Fruit fly (Drosophila melanogaster): Measurements from ENCODE around the gene Polr2A.

Polr2A gene

DNA sequence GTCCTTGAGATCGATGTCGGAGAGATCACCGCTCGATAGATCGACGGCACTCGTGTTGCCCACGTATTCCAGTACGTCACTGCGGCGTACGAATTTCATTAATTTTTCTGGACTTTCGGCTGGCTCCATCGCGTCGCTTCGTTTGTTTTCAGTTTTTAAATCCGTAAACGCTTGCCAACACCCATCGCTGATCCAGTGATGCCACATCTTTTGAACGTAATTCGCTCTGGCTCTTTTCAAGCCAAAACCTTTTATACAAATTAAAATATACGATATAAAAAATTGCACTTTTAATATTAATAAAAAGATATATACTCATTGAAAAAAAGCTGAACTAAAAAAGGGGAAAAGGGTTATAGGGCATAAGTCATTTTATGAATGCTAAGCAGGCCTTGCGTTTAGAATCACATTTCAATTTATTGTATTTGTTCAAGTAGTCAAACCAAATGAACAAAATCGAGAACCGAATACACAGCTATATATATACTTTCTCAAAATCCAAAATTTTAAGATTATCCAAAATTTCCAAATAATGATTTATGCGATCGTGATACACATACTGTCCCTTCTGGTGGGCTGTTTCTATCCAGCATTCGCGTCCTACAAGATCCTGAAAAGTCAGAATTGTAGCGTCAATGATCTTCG lies 2.3 kb upstream of the Polr2A start, which contains the start of the genes Kmn1 and Reepl1 (continued):
- TF ChIP-seq CG9932 (GFP tag; IDR thresholded peaks at IDR 0.05): peak; percentile 39; the same call in 1 of the 2 replicates
- TF ChIP-seq Med (GFP tag): peak; percentile 19
- peak; percentile 74 for TF ChIP-seq CG10267 (tag; optimal IDR thresholded peaks at IDR 0.05)
- no peak for TF ChIP-seq slou (GFP tag; optimal IDR thresholded peaks at IDR 0.05)
- no peak for TF ChIP-seq Hr3 (GFP tag; optimal IDR thresholded peaks at IDR 0.05)
- peak; percentile 33 for TF ChIP-seq gfzf (GFP tag; optimal IDR thresholded peaks at IDR 0.05)
- no peak for TF ChIP-seq CG7928 (GFP tag; optimal IDR thresholded peaks at IDR 0.05)
- no peak for TF ChIP-seq cg (GFP tag; optimal IDR thresholded peaks at IDR 0.05)
- TF ChIP-seq CG3995 (GFP tag; optimal IDR thresholded peaks at IDR 0.05): no peak
- no peak for TF ChIP-seq CG14965 (GFP tag; optimal IDR thresholded peaks at IDR 0.05; ENCODE audit: borderline replicate concordance)
- TF ChIP-seq inv (GFP tag; IDR thresholded peaks at IDR 0.05; ENCODE audit: partially characterized antibody): no peak
- TF ChIP-seq crp (GFP tag; optimal IDR thresholded peaks at IDR 0.05): peak in 1 of 2 experiments; percentile 70
- TF ChIP-seq dm (GFP tag; optimal IDR thresholded peaks at IDR 0.05): no peak
- TF ChIP-seq Sox102F (GFP tag; optimal IDR thresholded peaks at IDR 0.05): no peak
- TF ChIP-seq Dp (GFP tag; optimal IDR thresholded peaks at IDR 0.05): peak; percentile 45
- TF ChIP-seq cas (GFP tag; IDR thresholded peaks at IDR 0.05): no peak
- TF ChIP-seq CG4617 (GFP tag; optimal IDR thresholded peaks at IDR 0.05; ENCODE audit: borderline replicate concordance): peak; percentile 10
- TF ChIP-seq maf-S (GFP tag; optimal IDR thresholded peaks at IDR 0.05): no peak
- TF ChIP-seq tio (GFP tag; optimal IDR thresholded peaks at IDR 0.05): no peak
- no peak for TF ChIP-seq CG2889 (GFP tag; IDR thresholded peaks at IDR 0.05)
- peak; percentile 52; the same call in 1 of the 2 replicates for TF ChIP-seq E2f2 (GFP tag; IDR thresholded peaks at IDR 0.05)
- peak; percentile 32; the same call in 1 of the 2 replicates for TF ChIP-seq ssp (GFP tag; IDR thresholded peaks at IDR 0.05)
- TF ChIP-seq Opbp (GFP tag; IDR thresholded peaks at IDR 0.05; ENCODE audit: partially characterized antibody): no peak
- no peak for TF ChIP-seq CG12299 (tag; optimal IDR thresholded peaks at IDR 0.05)
- no peak for TF ChIP-seq crol (GFP tag; IDR thresholded peaks at IDR 0.05)
- no peak for TF ChIP-seq CG2202 (tag; optimal IDR thresholded peaks at IDR 0.05)
- no peak for TF ChIP-seq CG4707 (GFP tag; optimal IDR thresholded peaks at IDR 0.05)
- peak; percentile 10 for TF ChIP-seq CG9817 (tag; optimal IDR thresholded peaks at IDR 0.05)
- TF ChIP-seq Xbp1 (GFP tag; optimal IDR thresholded peaks at IDR 0.05): peak; percentile 4
- TF ChIP-seq vfl (GFP tag; optimal IDR thresholded peaks at IDR 0.05): no peak
- TF ChIP-seq Rfx (GFP tag; IDR thresholded peaks at IDR 0.05): peak; percentile 40; the same call in 1 of the 2 replicates
- no peak for TF ChIP-seq vnd (GFP tag; IDR thresholded peaks at IDR 0.05; ENCODE audit: partially characterized antibody)
- no peak for TF ChIP-seq lola (GFP tag; optimal IDR thresholded peaks at IDR 0.05)
- no peak for TF ChIP-seq Antp (GFP tag; optimal IDR thresholded peaks at IDR 0.05)
- TF ChIP-seq Sry-β (GFP tag; optimal IDR thresholded peaks at IDR 0.05): peak; percentile 88
- TF ChIP-seq disco-r (GFP tag; optimal IDR thresholded peaks at IDR 0.05): no peak
- TF ChIP-seq stwl (tag; optimal IDR thresholded peaks at IDR 0.05): peak; percentile 3
- TF ChIP-seq mam (GFP tag; optimal IDR thresholded peaks at IDR 0.05): peak; percentile 5
- peak; percentile 21 for TF ChIP-seq jumu (GFP tag; optimal IDR thresholded peaks at IDR 0.05)
- no peak for TF ChIP-seq CG10147 (GFP tag; optimal IDR thresholded peaks at IDR 0.05)
- no peak for TF ChIP-seq gcm2 (GFP tag; optimal IDR thresholded peaks at IDR 0.05)
- TF ChIP-seq CG2120 (GFP tag; optimal IDR thresholded peaks at IDR 0.05): peak; percentile 16
- TF ChIP-seq CG6654 (GFP tag; optimal IDR thresholded peaks at IDR 0.05): no peak
- TF ChIP-seq BEAF-32 (GFP tag; optimal IDR thresholded peaks at IDR 0.05): peak; percentile 21
- TF ChIP-seq CG11504 (tag; optimal IDR thresholded peaks at IDR 0.05): no peak
- no peak for TF ChIP-seq YL-1 (GFP tag; optimal IDR thresholded peaks at IDR 0.05)
- peak; percentile 12; the same call in 1 of the 2 replicates for TF ChIP-seq NFAT (GFP tag; IDR thresholded peaks at IDR 0.05)
- TF ChIP-seq CrebB (tag; optimal IDR thresholded peaks at IDR 0.05): no peak
- peak; percentile 67 for TF ChIP-seq MBD-R2 (GFP tag; IDR thresholded peaks at IDR 0.05)

Measured in whole organism, embryonic.